Worm (Caenorhabditis elegans): Measurements from ENCODE around the gene F53E10.6.

F53E10.6 gene

DNA sequence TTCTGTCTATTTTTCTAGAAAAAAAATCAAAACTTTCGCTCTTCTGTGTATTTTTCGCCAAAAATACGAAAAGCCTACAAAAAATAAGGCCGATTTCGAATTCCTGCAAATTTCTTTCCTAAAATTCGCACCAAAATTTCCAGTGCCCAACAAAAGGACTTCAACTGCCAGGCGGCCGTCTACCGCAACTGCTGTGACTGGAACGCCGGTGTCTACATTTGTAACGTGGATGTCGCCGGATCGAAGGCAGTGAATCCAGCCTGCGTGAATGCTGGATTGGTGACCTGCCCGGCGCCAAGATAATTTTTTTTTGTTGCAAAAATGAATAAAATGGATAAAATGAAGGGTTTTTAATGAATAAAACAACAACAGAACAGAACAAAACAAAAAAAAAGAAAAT is 1.0 kb downstream of the F53E10.6 start (continued):
- TF ChIP-seq tlf-1 (GFP tag; optimal IDR thresholded peaks at IDR 0.05), result no peak
- no peak for TF ChIP-seq ceh-91 (GFP tag; IDR thresholded peaks at IDR 0.05)
- TF ChIP-seq Y79H2A.3 (GFP tag; conservative IDR thresholded peaks at IDR 0.05), result 0 out of 2 replicates have a peak, but pooled peaks have one; percentile 15

ce11 chrV:2600543-2600942 is 2.3 kb downstream of the F53E10.6 start:
- TF ChIP-seq rcor-1 (GFP tag; IDR thresholded peaks at IDR 0.05) (peak; percentile 88), mxl-1 (tag; optimal IDR thresholded peaks at IDR 0.05) (no peak), cebp-1 (GFP tag; IDR thresholded peaks at IDR 0.05) (peak; percentile 60; the same call in 1 of the 2 replicates), cebp-1 (tag; optimal IDR thresholded peaks at IDR 0.05) (peak; percentile 90), atf-7 (tag; optimal IDR thresholded peaks at IDR 0.05) (peak; percentile 48), ZK185.1 (tag; optimal IDR thresholded peaks at IDR 0.05; ENCODE audit: poor library complexity, severe bottlenecking) (no peak), die-1 (tag; optimal IDR thresholded peaks at IDR 0.05) (no peak), lsy-27 (tag; optimal IDR thresholded peaks at IDR 0.05; ENCODE audit: borderline replicate concordance, insufficient read depth) (no peak), F37B4.10 (GFP tag; IDR thresholded peaks at IDR 0.05) (peak; percentile 85; the same call in 1 of the 2 replicates), ztf-28 (GFP tag; IDR thresholded peaks at IDR 0.05) (0 out of 2 replicates have a peak, but pooled peaks have one; percentile 62), hrde-1 (tag; optimal IDR thresholded peaks at IDR 0.05; ENCODE audit: borderline replicate concordance) (no peak), hmg-20 (GFP tag; IDR thresholded peaks at IDR 0.05) (peak; percentile 67; the same call in 1 of the 2 replicates), dpl-1 (GFP tag; optimal IDR thresholded peaks at IDR 0.05) (peak; percentile 87), pha-4 (tag; optimal IDR thresholded peaks at IDR 0.05) (no peak), gei-17 (GFP tag; optimal IDR thresholded peaks at IDR 0.05) (peak; percentile 67), Y53G8AR.9 (GFP tag; conservative IDR thresholded peaks at IDR 0.05) (peak; percentile 88), sptf-2 (GFP tag; optimal IDR thresholded peaks at IDR 0.05) (no peak), ccch-3 (GFP tag; optimal IDR thresholded peaks at IDR 0.05) (no peak), zim-3 (tag; optimal IDR thresholded peaks at IDR 0.05) (no peak), ztf-25 (GFP tag; IDR thresholded peaks at IDR 0.05) (no peak), athp-1 (tag; optimal IDR thresholded peaks at IDR 0.05) (peak; percentile 78), lin-35 (GFP tag; optimal IDR thresholded peaks at IDR 0.05) (peak; percentile 58 to 97 (median 64)), sea-2 (GFP tag; IDR thresholded peaks at IDR 0.05) (no peak), T26A5.8 (tag; optimal IDR thresholded peaks at IDR 0.05) (no peak), madf-8 (GFP tag; conservative IDR thresholded peaks at IDR 0.05) (peak; percentile 67), efl-1 (GFP tag; optimal IDR thresholded peaks at IDR 0.05) (peak; percentile 88), mes-4 (tag; optimal IDR thresholded peaks at IDR 0.05) (no peak), B0035.1 (tag; optimal IDR thresholded peaks at IDR 0.05) (peak; percentile 22), Y95B8A.8 (GFP tag; IDR thresholded peaks at IDR 0.05) (peak; percentile 79; the same call in 1 of the 2 replicates), F49E8.2 (tag; optimal IDR thresholded peaks at IDR 0.05; ENCODE audit: insufficient read depth) (no peak), ceh-91 (GFP tag; IDR thresholded peaks at IDR 0.05) (peak; percentile 70; the same call in 1 of the 2 replicates), lin-54 (GFP tag; optimal IDR thresholded peaks at IDR 0.05) (peak; percentile 98), K12H6.12 (tag; optimal IDR thresholded peaks at IDR 0.05) (peak; percentile 77), hmg-1.2 (GFP tag; IDR thresholded peaks at IDR 0.05) (peak; percentile 81), ceh-58 (GFP tag; IDR thresholded peaks at IDR 0.05) (no peak), let-526 (GFP tag; IDR thresholded peaks at IDR 0.05) (peak; percentile 69; the same call in 1 of the 2 replicates), dox-1 (GFP tag; IDR thresholded peaks at IDR 0.05) (peak; percentile 92), ekl-4 (GFP tag; IDR thresholded peaks at IDR 0.05) (peak; percentile 90), repo-1 (tag; optimal IDR thresholded peaks at IDR 0.05) (peak; percentile 47), attf-5 (GFP tag; optimal IDR thresholded peaks at IDR 0.05) (peak; percentile 99), B0261.1 (tag; optimal IDR thresholded peaks at IDR 0.05) (no peak), F39B2.1 (GFP tag; IDR thresholded peaks at IDR 0.05) (no peak), F52B5.7 (tag; optimal IDR thresholded peaks at IDR 0.05) (no peak), egl-44 (GFP tag; IDR thresholded peaks at IDR 0.05) (0 out of 2 replicates have a peak, but pooled peaks have one; percentile 38), ztf-6 (GFP tag; IDR thresholded peaks at IDR 0.05) (no peak)

All from whole organism, young adult.